Fruit fly (Drosophila melanogaster) whole organism, embryonic: ENCODE measurements around the gene CG32700.
A peak's percentile ranks its signal among the peaks of the same experiment; 100 is the strongest.

Experiments used
- CG11696 ChIP-seq: fragments of 200-800 bp; sonication (Bioruptor generic); IDR thresholded peaks from 2 replicates; pipeline ENCODE4 v1.3.6; 2022; ENCODE audit warnings: missing biosample characterization, missing genetic modification characterization
- CG11723 ChIP-seq: fragments of 200-800 bp; sonication (Bioruptor generic); optimal IDR thresholded peaks from 2 replicates; lab custom pipeline; 2017; ENCODE audit warnings: missing biosample characterization, mild to moderate bottlenecking, missing genetic modification characterization
- CG12299 ChIP-seq: fragments of 200-800 bp; sonication (Bioruptor generic); optimal IDR thresholded peaks from 2 replicates; lab custom pipeline; 2018; ENCODE audit warnings: missing biosample characterization, mild to moderate bottlenecking, missing genetic modification characterization
- CG12391 ChIP-seq: fragments of 200-800 bp; sonication (Bioruptor generic); optimal IDR thresholded peaks from 3 replicates; lab custom pipeline; 2018; ENCODE audit warnings: missing biosample characterization, mild to moderate bottlenecking, missing genetic modification characterization, moderate library complexity
- CG13424 ChIP-seq: fragments of 200-800 bp; sonication (Bioruptor generic); optimal IDR thresholded peaks from 2 replicates; lab custom pipeline; 2019; ENCODE audit warnings: missing biosample characterization, mild to moderate bottlenecking, missing genetic modification characterization, moderate library complexity
- CG15696 ChIP-seq: fragments of 200-800 bp; sonication (Bioruptor generic); optimal IDR thresholded peaks from 2 replicates; lab custom pipeline; 2019; ENCODE audit warnings: missing biosample characterization, mild to moderate bottlenecking, missing genetic modification characterization, moderate library complexity
- CG1647 ChIP-seq: fragments of 200-800 bp; sonication (Bioruptor generic); optimal IDR thresholded peaks from 3 replicates; lab custom pipeline; 2016; ENCODE audit warnings: missing biosample characterization, missing genetic modification characterization
- CG17359 ChIP-seq: fragments of 200-800 bp; sonication (Bioruptor generic); optimal IDR thresholded peaks from 3 replicates; lab custom pipeline; 2018; ENCODE audit warnings: missing biosample characterization, mild to moderate bottlenecking, missing genetic modification characterization, moderate library complexity
- CG2120 ChIP-seq: fragments of 200-800 bp; sonication (Bioruptor generic); optimal IDR thresholded peaks from 3 replicates; lab custom pipeline; 2016; ENCODE audit warnings: missing biosample characterization, missing genetic modification characterization
- CG2199 ChIP-seq: fragments of 200-800 bp; sonication (Bioruptor generic); IDR thresholded peaks from 3 replicates; pipeline ENCODE4 v1.3.6; 2022; ENCODE audit warnings: missing biosample characterization, missing genetic modification characterization
- CG30020 ChIP-seq: fragments of 200-800 bp; optimal IDR thresholded peaks from 2 replicates; lab custom pipeline; 2019; ENCODE audit warnings: missing biosample characterization, mild to moderate bottlenecking, missing genetic modification characterization, moderate library complexity
- CG32532 ChIP-seq: fragments of 200-800 bp; sonication (Bioruptor generic); IDR thresholded peaks from 2 replicates; pipeline ENCODE4 v1.3.6; 2022; ENCODE audit warnings: missing biosample characterization, missing genetic modification characterization
- CG32767 ChIP-seq: fragments of 200-800 bp; sonication (Bioruptor generic); IDR thresholded peaks from 2 replicates; pipeline ENCODE4 v1.3.6; 2022; ENCODE audit warnings: missing biosample characterization, missing genetic modification characterization
- CG3995 ChIP-seq: fragments of 200-800 bp; sonication (Bioruptor generic); optimal IDR thresholded peaks from 3 replicates; lab custom pipeline; 2016; ENCODE audit warnings: missing biosample characterization, missing genetic modification characterization
- CG4328 ChIP-seq: fragments of 200-800 bp; sonication (Bioruptor generic); optimal IDR thresholded peaks from 3 replicates; lab custom pipeline; 2017; ENCODE audit warnings: missing biosample characterization, missing genetic modification reagents, missing genetic modification characterization
- CG6175 ChIP-seq: fragments of 200-800 bp; sonication (Bioruptor generic); IDR thresholded peaks from 3 replicates; pipeline ENCODE4 v1.3.6; 2022; ENCODE audit warnings: missing biosample characterization, missing genetic modification characterization
- CG6254 ChIP-seq: fragments of 200-800 bp; sonication (Bioruptor generic); optimal IDR thresholded peaks from 3 replicates; lab custom pipeline; 2017; ENCODE audit warnings: mild to moderate bottlenecking, missing biosample characterization, missing genetic modification reagents, missing genetic modification characterization
- CG6272 ChIP-seq: fragments of 200-800 bp; sonication (Bioruptor generic); IDR thresholded peaks from 2 replicates; pipeline ENCODE4 v1.3.6; 2022; ENCODE audit warnings: missing biosample characterization, missing genetic modification characterization
- CG7372 ChIP-seq: fragments of 200-800 bp; sonication (Bioruptor generic); IDR thresholded peaks from 2 replicates; pipeline ENCODE4 v1.3.6; 2022; ENCODE audit warnings: missing biosample characterization, missing genetic modification characterization
- CG7839 ChIP-seq: fragments of 200-800 bp; sonication (Bioruptor generic); optimal IDR thresholded peaks from 3 replicates; lab custom pipeline; 2018; ENCODE audit warnings: missing biosample characterization, mild to moderate bottlenecking, missing genetic modification characterization, moderate library complexity
- CG7963 ChIP-seq: fragments of 200-800 bp; sonication (Bioruptor generic); IDR thresholded peaks from 3 replicates; pipeline ENCODE4 v1.3.6; 2022; ENCODE audit warnings: missing biosample characterization, missing genetic modification characterization; ENCODE audit not compliant: partially characterized antibody
- CG9215 ChIP-seq: fragments of 200-800 bp; sonication (Bioruptor generic); IDR thresholded peaks from 2 replicates; pipeline ENCODE4 v1.3.6; 2022; ENCODE audit warnings: missing biosample characterization, missing genetic modification characterization
- Ets65A ChIP-seq: fragments of 200-800 bp; sonication (Bioruptor generic); peaks from one replicate; lab custom pipeline; 2016; ENCODE audit warnings: missing biosample characterization, missing genetic modification characterization
- Gug ChIP-seq: fragments of 200-800 bp; sonication (Bioruptor generic); IDR thresholded peaks from 4 replicates; pipeline ENCODE4 v1.3.6; 2022; ENCODE audit warnings: missing biosample characterization, missing genetic modification characterization
- H15 ChIP-seq: fragments of 200-800 bp; sonication (Bioruptor generic); IDR thresholded peaks from 3 replicates; pipeline ENCODE4 v1.3.6; 2022; ENCODE audit warnings: missing biosample characterization, missing genetic modification characterization
- H2.0 ChIP-seq: fragments of 200-800 bp; sonication (Bioruptor generic); IDR thresholded peaks from 2 replicates; pipeline ENCODE4 v1.3.6; 2022; ENCODE audit warnings: missing biosample characterization, missing genetic modification characterization
- Hand ChIP-seq: fragments of 200-800 bp; sonication (Bioruptor generic); optimal IDR thresholded peaks from 2 replicates; lab custom pipeline; 2017; ENCODE audit warnings: mild to moderate bottlenecking, missing biosample characterization, missing genetic modification reagents, missing genetic modification characterization
- Hsf ChIP-seq: fragments of 200-800 bp; sonication (Bioruptor generic); optimal IDR thresholded peaks from 3 replicates; lab custom pipeline; 2016; ENCODE audit warnings: missing biosample characterization, missing genetic modification characterization
- Kr ChIP-seq: fragments of 200-800 bp; sonication (Bioruptor generic); optimal IDR thresholded peaks from 2 replicates; lab custom pipeline; 2017; ENCODE audit warnings: missing biosample characterization, mild to moderate bottlenecking, missing genetic modification characterization
- MBD-R2 ChIP-seq: fragments of 200-800 bp; sonication (Bioruptor generic); IDR thresholded peaks from 2 replicates; pipeline ENCODE4 v1.3.6; 2022; ENCODE audit warnings: missing biosample characterization, missing genetic modification characterization
- Med ChIP-seq: fragments of 200-800 bp; sonication (Bioruptor generic); peaks from one replicate; lab custom pipeline; 2016; ENCODE audit warnings: missing biosample characterization, missing genetic modification characterization, mild to moderate bottlenecking, inconsistent platforms, moderate library complexity
- Mrtf ChIP-seq: fragments of 200-800 bp; sonication (Bioruptor generic); IDR thresholded peaks from 3 replicates; pipeline ENCODE4 v1.3.6; 2022; ENCODE audit warnings: missing biosample characterization, missing genetic modification characterization
- NC2α ChIP-seq: fragments of 200-800 bp; sonication (Bioruptor generic); optimal IDR thresholded peaks from 2 replicates; lab custom pipeline; 2016; ENCODE audit warnings: missing biosample characterization, missing genetic modification characterization
- Opbp ChIP-seq: fragments of 200-800 bp; sonication (Bioruptor generic); IDR thresholded peaks from 3 replicates; pipeline ENCODE4 v1.3.6; 2022; ENCODE audit warnings: missing biosample characterization, missing genetic modification characterization; ENCODE audit not compliant: partially characterized antibody
- ap ChIP-seq: fragments of 200-800 bp; sonication (Bioruptor generic); IDR thresholded peaks from 2 replicates; pipeline ENCODE4 v1.3.6; 2022; ENCODE audit warnings: missing biosample characterization, missing genetic modification characterization
- corto ChIP-seq: fragments of 200-800 bp; sonication (Bioruptor generic); optimal IDR thresholded peaks from 2 replicates; lab custom pipeline; 2016; ENCODE audit warnings: missing biosample characterization, mild to moderate bottlenecking, missing genetic modification characterization, moderate library complexity
- dati ChIP-seq: fragments of 200-800 bp; sonication (Bioruptor generic); IDR thresholded peaks from 2 replicates; pipeline ENCODE4 v1.3.6; 2022; ENCODE audit warnings: missing biosample characterization, missing genetic modification characterization
- gce ChIP-seq: fragments of 200-800 bp; sonication (Bioruptor generic); IDR thresholded peaks from 3 replicates; pipeline ENCODE4 v1.3.6; 2022; ENCODE audit warnings: missing biosample characterization, missing genetic modification characterization
- hth ChIP-seq: fragments of >200 bp; optimal IDR thresholded peaks from 2 replicates; lab custom pipeline; 2017; ENCODE audit warnings: inconsistent platforms
- mirr ChIP-seq: fragments of 200-800 bp; sonication (Bioruptor generic); optimal IDR thresholded peaks from 3 replicates; lab custom pipeline; 2018; ENCODE audit warnings: missing biosample characterization, mild to moderate bottlenecking, missing genetic modification characterization
- nau ChIP-seq: fragments of 200-800 bp; sonication (Bioruptor generic); optimal IDR thresholded peaks from 3 replicates; lab custom pipeline; 2017; ENCODE audit warnings: missing biosample characterization, mild to moderate bottlenecking, missing genetic modification characterization, missing genetic modification reagents
- pzg ChIP-seq: fragments of 200-800 bp; sonication (Bioruptor generic); optimal IDR thresholded peaks from 3 replicates; lab custom pipeline; 2018; ENCODE audit warnings: missing biosample characterization, mild to moderate bottlenecking, missing genetic modification characterization, moderate library complexity
- rib ChIP-seq: fragments of 200-800 bp; sonication (Bioruptor generic); IDR thresholded peaks from 2 replicates; pipeline ENCODE4 v1.3.6; 2022; ENCODE audit warnings: missing biosample characterization, missing genetic modification characterization
- run ChIP-seq: fragments of 200-800 bp; sonication (Bioruptor generic); optimal IDR thresholded peaks from 3 replicates; lab custom pipeline; 2018; ENCODE audit warnings: missing biosample characterization, mild to moderate bottlenecking, missing genetic modification characterization
- slbo ChIP-seq: fragments of 200-800 bp; sonication (Bioruptor generic); IDR thresholded peaks from 2 replicates; pipeline ENCODE4 v1.3.6; 2022; ENCODE audit warnings: missing biosample characterization, missing genetic modification characterization
- sug ChIP-seq: fragments of 200-800 bp; optimal IDR thresholded peaks from 2 replicates; lab custom pipeline; 2019; ENCODE audit warnings: missing biosample characterization, mild to moderate bottlenecking, missing genetic modification characterization, moderate library complexity
- toy ChIP-seq: fragments of 200-800 bp; sonication (Bioruptor generic); IDR thresholded peaks from 2 replicates; pipeline ENCODE4 v1.3.6; 2022; ENCODE audit warnings: missing biosample characterization, missing genetic modification characterization
- trem ChIP-seq: fragments of 200-800 bp; optimal IDR thresholded peaks from 3 replicates; lab custom pipeline; 2019; ENCODE audit warnings: missing biosample characterization, mild to moderate bottlenecking, missing genetic modification characterization, moderate library complexity
- zen2 ChIP-seq: fragments of 200-800 bp; sonication (Bioruptor generic); IDR thresholded peaks from 3 replicates; pipeline ENCODE4 v1.3.6; 2022; ENCODE audit warnings: missing biosample characterization, missing genetic modification characterization; ENCODE audit not compliant: partially characterized antibody
- zfh1 ChIP-seq: fragments of 200-800 bp; sonication (Bioruptor generic); IDR thresholded peaks from 3 replicates; pipeline ENCODE4 v1.3.6; 2022; ENCODE audit warnings: missing biosample characterization, missing genetic modification characterization

Gene CG32700

DNA sequence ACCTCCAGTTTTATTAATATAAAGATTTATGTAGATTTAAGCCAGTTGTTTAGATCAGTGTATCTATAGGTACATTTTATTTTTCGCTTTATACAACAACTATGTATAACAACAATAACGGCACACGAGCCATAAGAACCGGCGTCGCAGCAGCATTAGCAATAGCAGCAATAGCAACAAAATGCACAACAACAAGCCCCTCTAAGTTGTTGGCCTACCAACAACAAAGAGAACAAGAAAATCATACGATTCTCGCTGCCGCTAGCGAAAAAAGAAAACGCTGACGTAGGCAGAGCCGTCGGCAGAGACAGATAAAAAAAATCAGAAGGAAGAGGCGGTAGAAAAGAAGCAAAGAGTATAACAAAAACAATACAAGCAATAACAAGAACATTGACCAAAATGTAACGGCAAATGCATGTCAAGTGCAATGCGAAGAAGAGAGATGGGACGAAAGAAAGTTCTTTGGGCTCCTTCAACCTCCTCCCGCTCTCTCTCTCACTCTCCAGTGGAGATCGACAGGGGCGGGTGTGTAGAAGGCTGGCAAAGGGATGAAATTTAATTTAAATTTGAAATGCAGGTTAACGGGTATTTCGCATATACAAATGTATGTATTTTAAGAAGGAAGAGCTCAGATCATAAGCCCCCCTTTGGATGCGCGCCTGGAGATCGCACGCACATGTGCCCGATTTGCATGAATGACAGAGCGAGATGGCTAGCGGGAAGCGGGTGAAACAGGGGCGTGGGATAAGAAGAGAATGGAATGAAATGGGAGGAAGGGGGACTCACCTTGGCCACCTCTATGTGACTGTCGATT is 28.3 kb upstream of the CG32700 start (continued):
- TF ChIP-seq CG32532 (GFP tag; lab: Robert Waterston, UW) (peak; percentile 99), mirr (GFP tag; lab: Kevin White, UChicago) (peak; percentile 65), CG12299 (tag; lab: Kevin White, UChicago) (peak; percentile 92), CG11723 (GFP tag; lab: Kevin White, UChicago) (peak; percentile 97), corto (GFP tag; lab: Kevin White, UChicago) (peak; percentile 91), CG15696 (tag; lab: Kevin White, UChicago) (peak; percentile 96), Med (GFP tag; lab: Kevin White, UChicago) (peak; percentile 100), CG1647 (GFP tag; lab: Kevin White, UChicago) (peak; percentile 97), CG7372 (GFP tag; lab: Robert Waterston, UW) (peak; percentile 97), CG2199 (GFP tag; lab: Robert Waterston, UW) (peak; percentile 98), nau (GFP tag; lab: Kevin White, UChicago) (peak; percentile 96), CG11696 (GFP tag; lab: Robert Waterston, UW) (peak; percentile 92), Mrtf (GFP tag; lab: Robert Waterston, UW) (peak; percentile 98), hth (lab: Kevin White, UChicago) (no peak), CG4328 (GFP tag; lab: Kevin White, UChicago) (peak; percentile 75), sug (peak; percentile 77), CG9215 (GFP tag; lab: Robert Waterston, UW) (peak; percentile 97), CG12391 (peak; percentile 98), Hand (GFP tag; lab: Kevin White, UChicago) (peak; percentile 94), gce (GFP tag; lab: Robert Waterston, UW) (peak; percentile 97), H2.0 (GFP tag; lab: Robert Waterston, UW) (peak; percentile 98), CG17359 (peak; percentile 99), CG6272 (GFP tag; lab: Robert Waterston, UW) (peak; percentile 98), CG6254 (GFP tag; lab: Kevin White, UChicago) (peak; percentile 95), Hsf (GFP tag; lab: Kevin White, UChicago) (peak; percentile 99), CG6175 (GFP tag; lab: Robert Waterston, UW) (peak; percentile 97), run (tag; lab: Kevin White, UChicago) (peak; percentile 92), toy (peak; percentile 95), CG7839 (tag; lab: Kevin White, UChicago) (peak; percentile 98), rib (GFP tag; lab: Robert Waterston, UW) (peak; percentile 98), Gug (peak; percentile 99), MBD-R2 (GFP tag; lab: Robert Waterston, UW) (peak; percentile 96), zfh1 (peak; percentile 100), CG13424 (peak; percentile 97), CG30020 (tag; lab: Kevin White, UChicago) (peak; percentile 83), CG2120 (GFP tag; lab: Kevin White, UChicago) (peak; percentile 99), pzg (GFP tag; lab: Kevin White, UChicago) (peak; percentile 26), CG3995 (GFP tag; lab: Kevin White, UChicago) (peak; percentile 76), Opbp (GFP tag; lab: Robert Waterston, UW) (no peak), Ets65A (peak; percentile 100), ap (peak; percentile 98), CG32767 (GFP tag; lab: Robert Waterston, UW) (peak; percentile 97), Kr (GFP tag; lab: Kevin White, UChicago) (peak; percentile 81), trem (peak; percentile 95), dati (peak; percentile 97), slbo (peak; percentile 100), zen2 (GFP tag; lab: Robert Waterston, UW) (no peak), CG7963 (no peak), H15 (GFP tag; lab: Robert Waterston, UW) (peak; percentile 99), NC2α (GFP tag; lab: Kevin White, UChicago) (peak; percentile 98)
